Worm (Caenorhabditis elegans) whole organism, L4 larva: Measurements from ENCODE around the gene epg-6.

Experiments used
- F49E8.2 ChIP-seq: sonication (generic microtip); optimal IDR thresholded peaks from 2 replicates; lab custom pipeline; 2016; ENCODE audit warnings: missing compliant biosample characterization, mild to moderate bottlenecking, missing genetic modification characterization, borderline replicate concordance
- Y75B8A.6 ChIP-seq: fragments of 200-800 bp; sonication (Bioruptor generic); IDR thresholded peaks from 2 replicates; pipeline ENCODE4 v1.3.6; 2022; ENCODE audit warnings: missing genetic modification reagents, missing genetic modification characterization, missing compliant biosample characterization
- aha-1 ChIP-seq: fragments of 150-350 bp; peaks from one replicate; lab custom pipeline; 2014; ENCODE audit warnings: missing biosample characterization, missing genetic modification characterization
- aly-2 ChIP-seq: sonication (generic microtip); optimal IDR thresholded peaks from 2 replicates; lab custom pipeline; 2018; ENCODE audit warnings: missing biosample characterization, missing genetic modification characterization
- ceh-28 ChIP-seq: fragments of 150-350 bp; optimal IDR thresholded peaks from 2 replicates; lab custom pipeline; 2014; ENCODE audit warnings: missing biosample characterization, missing genetic modification reagents, missing genetic modification characterization
- ceh-32 ChIP-seq: sonication (generic microtip); optimal IDR thresholded peaks from 2 replicates; lab custom pipeline; 2016; ENCODE audit warnings: mild to moderate bottlenecking, missing genetic modification characterization, missing compliant biosample characterization; ENCODE audit not compliant: poor library complexity
- ceh-44 ChIP-seq: fragments of 200-800 bp; sonication (Bioruptor generic); IDR thresholded peaks from 2 replicates; pipeline ENCODE4 v1.3.6; 2022; ENCODE audit warnings: missing genetic modification reagents, missing genetic modification characterization, missing compliant biosample characterization
- ceh-62 ChIP-seq: sonication (generic microtip); optimal IDR thresholded peaks from 2 replicates; lab custom pipeline; 2017; ENCODE audit warnings: missing biosample characterization, missing genetic modification characterization
- cey-2 ChIP-seq: sonication (generic microtip); optimal IDR thresholded peaks from 3 replicates; lab custom pipeline; 2017; ENCODE audit warnings: missing genetic modification characterization, mild to moderate bottlenecking, missing compliant biosample characterization, antibody characterized with exemption, borderline replicate concordance; ENCODE audit not compliant: insufficient read depth
- ctbp-1 ChIP-seq: fragments of 200-800 bp; sonication (Bioruptor generic); IDR thresholded peaks from 2 replicates; pipeline ENCODE4 v1.3.6; 2022; ENCODE audit warnings: missing genetic modification reagents, missing genetic modification characterization, missing compliant biosample characterization
- daf-12 ChIP-seq: fragments of 150-350 bp; optimal IDR thresholded peaks from 2 replicates; lab custom pipeline; 2014; ENCODE audit warnings: missing biosample characterization, missing genetic modification reagents, missing genetic modification characterization
- daf-16 ChIP-seq, 3 experiments: sonication (generic microtip); optimal IDR thresholded peaks; 2 replicates each; lab custom pipeline; 2016 to 2017; ENCODE audit warnings: missing genetic modification characterization in 3 of 3, missing genetic modification reagents in 3 of 3, mild to moderate bottlenecking in 2 of 3, missing compliant biosample characterization in 2 of 3, missing biosample characterization in 1 of 3, moderate library complexity in 1 of 3
- dmd-6 ChIP-seq: fragments of 200-800 bp; sonication (Bioruptor generic); IDR thresholded peaks from 2 replicates; pipeline ENCODE4 v1.3.6; 2022; ENCODE audit warnings: missing genetic modification reagents, missing genetic modification characterization, missing compliant biosample characterization
- dmd-9 ChIP-seq: fragments of 200-800 bp; sonication (Bioruptor generic); IDR thresholded peaks from 2 replicates; pipeline ENCODE4 v1.3.6; 2022; ENCODE audit warnings: missing genetic modification reagents, missing genetic modification characterization, missing compliant biosample characterization
- dpl-1 ChIP-seq: fragments of 150-350 bp; optimal IDR thresholded peaks from 2 replicates; lab custom pipeline; 2014; ENCODE audit warnings: missing biosample characterization, missing genetic modification reagents, missing genetic modification characterization
- dve-1 ChIP-seq: sonication (generic microtip); optimal IDR thresholded peaks from 2 replicates; lab custom pipeline; 2017; ENCODE audit warnings: antibody characterized with exemption, mild to moderate bottlenecking, missing genetic modification characterization, missing compliant biosample characterization; ENCODE audit not compliant: insufficient read depth
- egl-43 ChIP-seq: fragments of 200-800 bp; sonication (Bioruptor generic); IDR thresholded peaks from 2 replicates; pipeline ENCODE4 v1.3.6; 2022; ENCODE audit warnings: missing genetic modification reagents, missing genetic modification characterization, missing compliant biosample characterization
- fkh-10 ChIP-seq: fragments of 150-350 bp; optimal IDR thresholded peaks from 2 replicates; lab custom pipeline; 2014; ENCODE audit warnings: missing biosample characterization, missing genetic modification reagents, missing genetic modification characterization
- hlh-11 ChIP-seq: fragments of 200-800 bp; sonication (Bioruptor generic); optimal IDR thresholded peaks from 2 replicates; lab custom pipeline; 2018; ENCODE audit warnings: mild to moderate bottlenecking, missing genetic modification characterization, missing compliant biosample characterization
- lim-7 ChIP-seq: fragments of 200-800 bp; sonication (Bioruptor generic); IDR thresholded peaks from 2 replicates; pipeline ENCODE4 v1.3.6; 2022; ENCODE audit warnings: missing genetic modification characterization, missing compliant biosample characterization
- lin-15B ChIP-seq: fragments of 150-350 bp; sonication (generic microtip); optimal IDR thresholded peaks from 3 replicates; lab custom pipeline; 2014; ENCODE audit warnings: missing biosample characterization, missing genetic modification characterization
- lin-29 ChIP-seq: fragments of 200-800 bp; sonication (Bioruptor generic); IDR thresholded peaks from 2 replicates; pipeline ENCODE4 v1.3.6; 2022; ENCODE audit warnings: missing genetic modification reagents, missing genetic modification characterization, missing compliant biosample characterization
- lin-39 ChIP-seq: fragments of 150-350 bp; optimal IDR thresholded peaks from 2 replicates; lab custom pipeline; 2014; ENCODE audit warnings: missing biosample characterization, missing genetic modification reagents, missing genetic modification characterization
- lsy-2 ChIP-seq, 2 experiments: fragments of 150-350 bp in 1 of 2; sonication (generic microtip) in 1 of 2; optimal IDR thresholded peaks; 2 replicates each; lab custom pipeline; 2014 to 2017; ENCODE audit warnings: missing biosample characterization in 2 of 2, missing genetic modification characterization in 2 of 2
- madf-5 ChIP-seq, 2 experiments: fragments of 200-800 bp; sonication (Bioruptor generic); IDR thresholded peaks; 2 replicates each; pipeline ENCODE4 v1.3.6; 2022; ENCODE audit warnings: missing compliant biosample characterization in 2 of 2, missing genetic modification characterization in 2 of 2
- mep-1 ChIP-seq: fragments of 150-350 bp; sonication (generic microtip); optimal IDR thresholded peaks from 3 replicates; lab custom pipeline; 2014; ENCODE audit warnings: missing biosample characterization, missing genetic modification characterization
- mxl-2 ChIP-seq: fragments of 200-800 bp; sonication (Bioruptor generic); conservative IDR thresholded peaks from 2 replicates; pipeline ENCODE4 v1.3.6; 2022; ENCODE audit warnings: missing genetic modification reagents, missing genetic modification characterization, missing compliant biosample characterization
- nhr-111 ChIP-seq: fragments of 200-800 bp; sonication (Bioruptor generic); optimal IDR thresholded peaks from 2 replicates; lab custom pipeline; 2018; ENCODE audit warnings: mild to moderate bottlenecking, missing genetic modification characterization, missing compliant biosample characterization
- nhr-237 ChIP-seq: sonication (generic microtip); optimal IDR thresholded peaks from 2 replicates; lab custom pipeline; 2017; ENCODE audit warnings: missing biosample characterization, missing genetic modification characterization
- nhr-28 ChIP-seq: fragments of 150-350 bp; optimal IDR thresholded peaks from 2 replicates; lab custom pipeline; 2014; ENCODE audit warnings: missing biosample characterization, missing genetic modification characterization
- nhr-48 ChIP-seq: sonication (generic microtip); optimal IDR thresholded peaks from 2 replicates; lab custom pipeline; 2016; ENCODE audit warnings: mild to moderate bottlenecking, missing genetic modification characterization, missing compliant biosample characterization
- nhr-6 ChIP-seq: fragments of 150-350 bp; optimal IDR thresholded peaks from 2 replicates; lab custom pipeline; 2014; ENCODE audit warnings: missing biosample characterization, missing genetic modification characterization
- pqm-1 ChIP-seq: sonication (generic microtip); optimal IDR thresholded peaks from 2 replicates; lab custom pipeline; 2017; ENCODE audit warnings: missing biosample characterization, missing genetic modification characterization
- sdz-12 ChIP-seq: fragments of 200-800 bp; sonication (Bioruptor generic); optimal IDR thresholded peaks from 2 replicates; lab custom pipeline; 2018; ENCODE audit warnings: mild to moderate bottlenecking, missing genetic modification characterization, missing compliant biosample characterization
- set-16 ChIP-seq: fragments of 200-800 bp; sonication (Bioruptor generic); IDR thresholded peaks from 2 replicates; pipeline ENCODE4 v1.3.6; 2022; ENCODE audit warnings: missing genetic modification reagents, missing genetic modification characterization, missing compliant biosample characterization
- snpc-1.2 ChIP-seq: fragments of 200-800 bp; sonication (Bioruptor generic); IDR thresholded peaks from 2 replicates; pipeline ENCODE4 v1.3.6; 2022; ENCODE audit warnings: missing genetic modification reagents, missing genetic modification characterization, missing compliant biosample characterization
- snpc-4 ChIP-seq: fragments of 150-350 bp; optimal IDR thresholded peaks from 2 replicates; lab custom pipeline; 2014; ENCODE audit warnings: missing biosample characterization, missing genetic modification characterization
- spr-1 ChIP-seq: sonication (generic microtip); optimal IDR thresholded peaks from 2 replicates; lab custom pipeline; 2016; ENCODE audit warnings: mild to moderate bottlenecking, missing genetic modification characterization, missing compliant biosample characterization
- unc-130 ChIP-seq: sonication (generic microtip); optimal IDR thresholded peaks from 2 replicates; lab custom pipeline; 2016; ENCODE audit warnings: missing genetic modification reagents, missing genetic modification characterization, missing compliant biosample characterization
- unc-62 ChIP-seq, 3 experiments: fragments of 150-350 bp in 1 of 3; sonication (generic microtip); optimal IDR thresholded peaks in 2 of 3; peaks in 1 of 3; 1 replicate in 1 of 3; 2 replicates in 2 of 3; lab custom pipeline; 2014 to 2017; ENCODE audit warnings: missing biosample characterization in 3 of 3, missing genetic modification characterization in 3 of 3, missing genetic modification reagents in 3 of 3, missing genotype in 1 of 3
- zag-1 ChIP-seq: fragments of 150-350 bp; optimal IDR thresholded peaks from 2 replicates; lab custom pipeline; 2014; ENCODE audit warnings: missing biosample characterization, missing genetic modification characterization
- zfp-2 ChIP-seq: sonication (generic microtip); optimal IDR thresholded peaks from 2 replicates; lab custom pipeline; 2016; ENCODE audit warnings: mild to moderate bottlenecking, missing genetic modification characterization, missing compliant biosample characterization
- zip-2 ChIP-seq: fragments of 150-350 bp; optimal IDR thresholded peaks from 2 replicates; lab custom pipeline; 2014; ENCODE audit warnings: missing biosample characterization, missing genetic modification characterization

epg-6 gene

DNA sequence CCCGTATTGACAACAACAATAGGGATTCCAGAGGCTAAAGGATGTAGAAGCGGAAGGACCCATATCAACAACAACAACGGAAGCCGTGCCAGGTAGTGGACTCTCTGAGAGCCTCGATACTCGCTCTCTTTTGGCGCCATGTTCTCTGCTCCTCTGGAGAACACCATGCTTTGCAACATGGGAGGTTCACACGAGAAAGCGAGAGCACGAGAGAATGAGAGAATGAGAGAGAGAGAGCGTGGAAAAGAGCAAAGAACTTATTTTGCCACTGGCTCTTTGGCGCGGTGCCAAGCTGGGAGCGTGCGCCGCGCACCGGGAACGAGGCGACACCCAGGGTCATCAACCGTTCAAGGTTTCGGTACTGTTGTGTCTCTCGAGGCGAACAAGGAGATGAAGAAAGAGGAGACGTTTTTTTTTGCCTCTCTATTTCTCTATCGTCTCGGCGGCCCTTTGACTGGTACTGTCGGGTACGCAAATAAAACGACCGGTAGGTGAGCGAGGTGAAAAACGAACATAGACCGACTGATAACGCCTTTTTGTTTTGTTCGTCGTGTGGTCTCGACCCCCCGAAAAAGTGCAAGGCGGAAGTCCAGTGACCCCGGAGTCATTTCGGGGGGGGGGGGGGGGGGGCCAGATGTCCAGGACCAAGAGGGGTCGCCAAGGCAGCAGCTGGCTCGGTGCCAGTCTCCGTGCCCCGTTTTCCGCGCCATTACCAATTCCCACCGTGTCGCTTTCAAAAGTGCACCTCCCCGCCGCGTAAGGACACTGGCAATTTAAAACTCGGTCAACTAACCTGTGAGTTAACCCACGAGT lies 32.8 kb upstream of the epg-6 start, which contains the start of gene Y39A1A.10 (continued):
- TF ChIP-seq lsy-2 (tag; optimal IDR thresholded peaks at IDR 0.05; lab: Kevin White, UChicago) (peak in 1 of 2 experiments; percentile 31), dmd-6 (GFP tag; lab: Robert Waterston, UW) (no peak), daf-12 (tag; lab: Kevin White, UChicago) (no peak), dve-1 (tag; lab: Kevin White, UChicago) (peak; percentile 24), spr-1 (tag; lab: Kevin White, UChicago) (no peak), ctbp-1 (GFP tag; lab: Robert Waterston, UW) (no peak), Y75B8A.6 (GFP tag; lab: Robert Waterston, UW) (no peak), nhr-111 (GFP tag; lab: Kevin White, UChicago) (no peak), fkh-10 (GFP tag; lab: Kevin White, UChicago) (peak; percentile 67), egl-43 (no peak), mep-1 (tag; lab: Kevin White, UChicago) (peak; percentile 57), zag-1 (tag; lab: Kevin White, UChicago) (no peak), set-16 (GFP tag; lab: Robert Waterston, UW) (peak; percentile 98), ceh-62 (no peak), sdz-12 (GFP tag; lab: Kevin White, UChicago) (no peak), ceh-28 (peak; percentile 28)

ce11 chrIII:10631870-10632509 lies 32.0 kb upstream of the epg-6 start:
- TF ChIP-seq nhr-6 (tag; lab: Kevin White, UChicago) (no peak), pqm-1 (tag; lab: Kevin White, UChicago) (no peak), daf-16 (GFP tag; optimal IDR thresholded peaks at IDR 0.05; lab: Kevin White, UChicago) (no peak), daf-16 (tag; optimal IDR thresholded peaks at IDR 0.05; lab: Kevin White, UChicago) (no peak), dmd-9 (GFP tag; lab: Robert Waterston, UW) (no peak), lsy-2 (tag; optimal IDR thresholded peaks at IDR 0.05; lab: Kevin White, UChicago) (no peak), lin-29 (GFP tag; lab: Robert Waterston, UW) (no peak), unc-130 (GFP tag; lab: Kevin White, UChicago) (no peak), cey-2 (no peak), lin-39 (tag; lab: Kevin White, UChicago) (no peak), aly-2 (tag; lab: Kevin White, UChicago) (no peak), aha-1 (tag; lab: Kevin White, UChicago) (peak; percentile 53), unc-62 (GFP tag; optimal IDR thresholded peaks at IDR 0.05 in 1 of 2; lab: Kevin White, UChicago) (peak in 1 of 2 experiments; percentile 72), unc-62 (tag; optimal IDR thresholded peaks at IDR 0.05; lab: Kevin White, UChicago) (no peak)

DNA sequence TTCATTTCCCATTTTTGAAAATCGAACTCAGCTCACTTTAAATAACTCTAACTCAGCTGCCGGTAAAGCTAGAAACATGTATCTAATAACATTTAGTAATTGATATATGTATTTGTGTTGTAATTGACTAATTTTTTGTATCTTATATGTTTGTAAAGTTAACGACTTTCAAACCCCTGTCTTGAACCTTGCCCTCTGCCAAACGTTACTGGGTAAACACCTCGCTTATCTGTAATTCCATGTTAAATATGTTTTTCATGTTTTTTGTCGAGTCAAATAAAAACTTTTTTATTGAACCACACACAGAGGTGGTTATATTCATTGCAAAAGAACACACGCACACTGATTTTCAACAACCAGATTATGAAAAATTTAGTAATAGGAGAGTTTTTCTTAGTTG lies 29.8 kb upstream of the epg-6 start:
- TF ChIP-seq nhr-237 (tag; lab: Kevin White, UChicago) (no peak), lim-7 (GFP tag; lab: Robert Waterston, UW) (no peak), dve-1 (tag; lab: Kevin White, UChicago) (peak; percentile 19), zfp-2 (tag; lab: Kevin White, UChicago) (no peak), snpc-1.2 (GFP tag; lab: Robert Waterston, UW) (no peak), madf-5 (GFP tag; IDR thresholded peaks at IDR 0.05; lab: Robert Waterston, UW) (no peak), ceh-44 (GFP tag; lab: Robert Waterston, UW) (no peak), egl-43 (no peak), spr-1 (tag; lab: Kevin White, UChicago) (no peak), nhr-28 (tag; lab: Kevin White, UChicago) (no peak), mxl-2 (GFP tag; lab: Robert Waterston, UW) (no peak), pqm-1 (tag; lab: Kevin White, UChicago) (no peak), aha-1 (tag; lab: Kevin White, UChicago) (peak; percentile 68), lin-29 (GFP tag; lab: Robert Waterston, UW) (no peak), zip-2 (tag; lab: Kevin White, UChicago) (no peak), daf-16 (GFP tag; optimal IDR thresholded peaks at IDR 0.05; lab: Kevin White, UChicago) (no peak), daf-16 (tag; optimal IDR thresholded peaks at IDR 0.05; lab: Kevin White, UChicago) (peak; percentile 92), unc-62 (GFP tag; optimal IDR thresholded peaks at IDR 0.05 in 1 of 2; lab: Kevin White, UChicago) (no peak), unc-62 (tag; optimal IDR thresholded peaks at IDR 0.05; lab: Kevin White, UChicago) (no peak), ceh-32 (tag; lab: Kevin White, UChicago) (no peak), lin-15B (tag; lab: Kevin White, UChicago) (no peak), snpc-4 (no peak), F49E8.2 (tag; lab: Kevin White, UChicago) (no peak), nhr-48 (tag; lab: Kevin White, UChicago) (no peak), nhr-6 (tag; lab: Kevin White, UChicago) (no peak), hlh-11 (tag; lab: Kevin White, UChicago) (peak; percentile 12), dpl-1 (GFP tag; lab: Kevin White, UChicago) (no peak)
